Fruit fly (Drosophila melanogaster): ENCODE data around the gene ncd.

DNA sequence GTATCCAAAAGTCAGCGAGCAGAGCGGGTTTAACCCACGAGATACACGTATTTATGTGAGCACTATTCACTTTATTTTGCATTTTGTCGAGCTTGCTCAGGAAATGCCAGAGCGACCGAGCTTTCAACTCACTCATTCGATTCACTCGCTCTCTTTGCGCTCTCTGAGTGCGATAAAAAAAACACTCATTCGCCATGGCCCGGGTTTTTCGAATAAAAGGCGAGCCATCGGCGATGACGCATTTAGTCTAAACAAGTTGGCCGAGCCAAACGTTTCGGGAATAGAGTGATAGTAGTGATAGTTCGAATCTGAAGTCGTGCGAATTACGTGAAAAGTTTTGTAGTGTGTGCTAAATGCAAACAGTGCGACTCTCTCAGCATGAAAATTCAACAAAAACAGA is 24.6 kb downstream of the ncd start:
- TF ChIP-seq ap (GFP tag; IDR thresholded peaks at IDR 0.05): no peak
- TF ChIP-seq Chrac-16 (GFP tag; optimal IDR thresholded peaks at IDR 0.05): no peak
- TF ChIP-seq CG4360 (GFP tag; IDR thresholded peaks at IDR 0.05): no peak
- TF ChIP-seq gem (tag; optimal IDR thresholded peaks at IDR 0.05): no peak
- no peak for TF ChIP-seq CG4854 (GFP tag; optimal IDR thresholded peaks at IDR 0.05)
- TF ChIP-seq CG9437 (GFP tag; optimal IDR thresholded peaks at IDR 0.05): no peak
- TF ChIP-seq vvl (GFP tag; IDR thresholded peaks at IDR 0.05): 0 out of 2 replicates have a peak, but pooled peaks have one; percentile 30
- TF ChIP-seq GATAe (GFP tag; conservative IDR thresholded peaks at IDR 0.05): no peak
- TF ChIP-seq CG13775 (GFP tag; optimal IDR thresholded peaks at IDR 0.05): no peak
- peak; percentile 9; the same call in 1 of the 2 replicates for TF ChIP-seq HLH3B (GFP tag; IDR thresholded peaks at IDR 0.05)
- no peak for TF ChIP-seq slou (GFP tag; optimal IDR thresholded peaks at IDR 0.05)
- no peak for TF ChIP-seq schlank (tag; optimal IDR thresholded peaks at IDR 0.05)
- no peak for TF ChIP-seq h (optimal IDR thresholded peaks at IDR 0.05)
- no peak for TF ChIP-seq psq (GFP tag; optimal IDR thresholded peaks at IDR 0.05)

Data from whole organism, embryonic.